Worm (Caenorhabditis elegans) whole organism, late embryonic: Measurements from ENCODE around the gene T28C6.10.
A peak's percentile ranks its signal among the peaks of the same experiment; 100 is the strongest.

Experiments
- C38D4.7 ChIP-seq: fragments of 200-800 bp; sonication (Bioruptor generic); optimal IDR thresholded peaks from 2 replicates; lab custom pipeline; 2018; ENCODE audit warnings: mild to moderate bottlenecking, missing genetic modification characterization, moderate library complexity, missing compliant biosample characterization
- K02D7.2 ChIP-seq: sonication (generic microtip); optimal IDR thresholded peaks from 2 replicates; lab custom pipeline; 2017; ENCODE audit warnings: mild to moderate bottlenecking, missing genetic modification characterization, missing compliant biosample characterization
- T23F11.4 ChIP-seq: fragments of 200-800 bp; sonication (Bioruptor generic); optimal IDR thresholded peaks from 2 replicates; lab custom pipeline; 2018; ENCODE audit warnings: mild to moderate bottlenecking, missing genetic modification characterization, missing compliant biosample characterization
- Y22D7AL.16 ChIP-seq: sonication (generic microtip); optimal IDR thresholded peaks from 2 replicates; lab custom pipeline; 2016; ENCODE audit warnings: missing genetic modification characterization, missing compliant biosample characterization
- ahr-1 ChIP-seq: sonication (generic microtip); optimal IDR thresholded peaks from 2 replicates; lab custom pipeline; 2016; ENCODE audit warnings: missing genetic modification characterization, missing compliant biosample characterization
- ceh-18 ChIP-seq: sonication (generic microtip); optimal IDR thresholded peaks from 2 replicates; lab custom pipeline; 2016; ENCODE audit warnings: missing genetic modification characterization, missing compliant biosample characterization
- ceh-2 ChIP-seq: sonication (generic microtip); optimal IDR thresholded peaks from 2 replicates; lab custom pipeline; 2016; ENCODE audit warnings: missing genotype, missing genetic modification characterization, missing compliant biosample characterization
- ceh-22 ChIP-seq: sonication (generic microtip); optimal IDR thresholded peaks from 2 replicates; lab custom pipeline; 2017; ENCODE audit warnings: missing biosample characterization, missing genetic modification characterization
- ceh-45 ChIP-seq: fragments of 200-800 bp; sonication (Bioruptor generic); IDR thresholded peaks from 2 replicates; pipeline ENCODE4 v1.3.6; 2022; ENCODE audit warnings: missing genetic modification reagents, missing genetic modification characterization, missing compliant biosample characterization
- ceh-6 ChIP-seq: fragments of 200-800 bp; sonication (Bioruptor generic); optimal IDR thresholded peaks from 2 replicates; lab custom pipeline; 2018; ENCODE audit warnings: mild to moderate bottlenecking, missing genetic modification characterization, missing compliant biosample characterization
- ceh-9 ChIP-seq: sonication (generic microtip); optimal IDR thresholded peaks from 2 replicates; lab custom pipeline; 2016; ENCODE audit warnings: mild to moderate bottlenecking, missing genetic modification characterization, inconsistent platforms, missing compliant biosample characterization
- che-1 ChIP-seq: sonication (generic microtip); optimal IDR thresholded peaks from 2 replicates; lab custom pipeline; 2016; ENCODE audit warnings: mild to moderate bottlenecking, missing genetic modification characterization, missing compliant biosample characterization
- dve-1 ChIP-seq: sonication (generic microtip); optimal IDR thresholded peaks from 2 replicates; lab custom pipeline; 2017; ENCODE audit warnings: antibody characterized with exemption, mild to moderate bottlenecking, missing genetic modification characterization, missing compliant biosample characterization
- elt-2 ChIP-seq: sonication (generic microtip); optimal IDR thresholded peaks from 2 replicates; lab custom pipeline; 2016; ENCODE audit warnings: missing genetic modification reagents, missing genetic modification characterization, missing compliant biosample characterization
- eyg-1 ChIP-seq: sonication (generic microtip); optimal IDR thresholded peaks from 2 replicates; lab custom pipeline; 2016; ENCODE audit warnings: missing genotype, missing genetic modification characterization, missing compliant biosample characterization
- fax-1 ChIP-seq: sonication (generic microtip); optimal IDR thresholded peaks from 2 replicates; lab custom pipeline; 2016; ENCODE audit warnings: missing genotype, missing genetic modification characterization, missing compliant biosample characterization
- fkh-6 ChIP-seq: sonication (generic microtip); optimal IDR thresholded peaks from 2 replicates; lab custom pipeline; 2016; ENCODE audit warnings: missing genetic modification characterization, missing compliant biosample characterization
- gmeb-2 ChIP-seq: sonication (generic microtip); optimal IDR thresholded peaks from 2 replicates; lab custom pipeline; 2016; ENCODE audit warnings: missing genetic modification characterization, inconsistent platforms, missing compliant biosample characterization
- hlh-15 ChIP-seq: sonication (generic microtip); optimal IDR thresholded peaks from 2 replicates; lab custom pipeline; 2016; ENCODE audit warnings: missing genetic modification characterization, missing compliant biosample characterization
- hlh-8 ChIP-seq: sonication (generic microtip); optimal IDR thresholded peaks from 2 replicates; lab custom pipeline; 2016; ENCODE audit warnings: missing genotype, missing genetic modification characterization, missing compliant biosample characterization
- lim-6 ChIP-seq: sonication (generic microtip); optimal IDR thresholded peaks from 2 replicates; lab custom pipeline; 2016; ENCODE audit warnings: missing genetic modification characterization, missing compliant biosample characterization
- lin-11 ChIP-seq: fragments of 200-800 bp; sonication (Bioruptor generic); optimal IDR thresholded peaks from 2 replicates; lab custom pipeline; 2018; ENCODE audit warnings: mild to moderate bottlenecking, missing genetic modification characterization, missing compliant biosample characterization
- mec-3 ChIP-seq: sonication (generic microtip); optimal IDR thresholded peaks from 2 replicates; lab custom pipeline; 2016; ENCODE audit warnings: borderline replicate concordance, missing genetic modification characterization, missing compliant biosample characterization
- nfya-1 ChIP-seq: sonication (generic microtip); optimal IDR thresholded peaks from 2 replicates; lab custom pipeline; 2017; ENCODE audit warnings: missing genetic modification characterization, mild to moderate bottlenecking, missing compliant biosample characterization, antibody characterized with exemption, moderate library complexity
- nhr-232 ChIP-seq: sonication (generic microtip); optimal IDR thresholded peaks from 2 replicates; lab custom pipeline; 2016; ENCODE audit warnings: missing genetic modification characterization, missing compliant biosample characterization
- odd-2 ChIP-seq: sonication (generic microtip); optimal IDR thresholded peaks from 2 replicates; lab custom pipeline; 2017; ENCODE audit warnings: antibody characterized with exemption, mild to moderate bottlenecking, missing genetic modification characterization, missing compliant biosample characterization
- pat-9 ChIP-seq: fragments of 200-800 bp; sonication (Bioruptor generic); optimal IDR thresholded peaks from 2 replicates; lab custom pipeline; 2018; ENCODE audit warnings: mild to moderate bottlenecking, missing genetic modification characterization, moderate library complexity, missing compliant biosample characterization
- pax-1 ChIP-seq: fragments of 150-350 bp; optimal IDR thresholded peaks from 2 replicates; lab custom pipeline; 2014; ENCODE audit warnings: missing biosample characterization, missing genetic modification characterization
- pha-2 ChIP-seq: sonication (generic microtip); optimal IDR thresholded peaks from 2 replicates; lab custom pipeline; 2017; ENCODE audit warnings: mild to moderate bottlenecking, missing genetic modification characterization, missing compliant biosample characterization
- pha-4 ChIP-seq: fragments of 150-350 bp; optimal IDR thresholded peaks from 2 replicates; lab custom pipeline; 2018; ENCODE audit warnings: missing biosample characterization, missing genetic modification reagents, missing genetic modification characterization
- pqm-1 ChIP-seq: sonication (generic microtip); optimal IDR thresholded peaks from 2 replicates; lab custom pipeline; 2016; ENCODE audit warnings: missing genetic modification characterization, missing compliant biosample characterization
- pros-1 ChIP-seq: fragments of 150-350 bp; optimal IDR thresholded peaks from 2 replicates; lab custom pipeline; 2014; ENCODE audit warnings: missing biosample characterization, missing genetic modification reagents, missing genetic modification characterization
- rnt-1 ChIP-seq: sonication (generic microtip); optimal IDR thresholded peaks from 2 replicates; lab custom pipeline; 2016; ENCODE audit warnings: missing genetic modification characterization, missing compliant biosample characterization
- sdc-2 ChIP-seq: sonication (generic microtip); optimal IDR thresholded peaks from 2 replicates; lab custom pipeline; 2016; ENCODE audit warnings: missing genotype, missing genetic modification characterization, missing compliant biosample characterization
- sox-2 ChIP-seq: fragments of 200-800 bp; sonication (Bioruptor generic); IDR thresholded peaks from 2 replicates; pipeline ENCODE4 v1.3.6; 2022; ENCODE audit warnings: missing genetic modification reagents, missing genetic modification characterization, missing compliant biosample characterization
- sox-4 ChIP-seq: sonication (generic microtip); optimal IDR thresholded peaks from 2 replicates; lab custom pipeline; 2017; ENCODE audit warnings: mild to moderate bottlenecking, missing genetic modification characterization, inconsistent platforms, missing compliant biosample characterization
- tbx-2 ChIP-seq: sonication (generic microtip); optimal IDR thresholded peaks from 2 replicates; lab custom pipeline; 2016; ENCODE audit warnings: missing genetic modification characterization, missing compliant biosample characterization
- unc-3 ChIP-seq, 2 experiments: fragments of 200-800 bp in 1 of 2; sonication (Bioruptor generic) in 1 of 2; sonication (generic microtip) in 1 of 2; conservative IDR thresholded peaks in 1 of 2; optimal IDR thresholded peaks in 1 of 2; 2 replicates each; pipeline versions ENCODE4 v1.3.6 to Lab custom; 2016 to 2022; ENCODE audit warnings: missing compliant biosample characterization in 2 of 2, missing genetic modification characterization in 2 of 2, missing genetic modification reagents in 1 of 2
- unc-42 ChIP-seq: sonication (generic microtip); optimal IDR thresholded peaks from 2 replicates; lab custom pipeline; 2016; ENCODE audit warnings: missing genotype, missing genetic modification characterization, missing compliant biosample characterization
- unc-55 ChIP-seq: sonication (generic microtip); optimal IDR thresholded peaks from 2 replicates; lab custom pipeline; 2017; ENCODE audit warnings: missing biosample characterization, missing genetic modification reagents, missing genetic modification characterization
- unc-86 ChIP-seq: sonication (generic microtip); optimal IDR thresholded peaks from 2 replicates; lab custom pipeline; 2016; ENCODE audit warnings: missing genetic modification characterization, missing compliant biosample characterization

The T28C6.10 gene

DNA sequence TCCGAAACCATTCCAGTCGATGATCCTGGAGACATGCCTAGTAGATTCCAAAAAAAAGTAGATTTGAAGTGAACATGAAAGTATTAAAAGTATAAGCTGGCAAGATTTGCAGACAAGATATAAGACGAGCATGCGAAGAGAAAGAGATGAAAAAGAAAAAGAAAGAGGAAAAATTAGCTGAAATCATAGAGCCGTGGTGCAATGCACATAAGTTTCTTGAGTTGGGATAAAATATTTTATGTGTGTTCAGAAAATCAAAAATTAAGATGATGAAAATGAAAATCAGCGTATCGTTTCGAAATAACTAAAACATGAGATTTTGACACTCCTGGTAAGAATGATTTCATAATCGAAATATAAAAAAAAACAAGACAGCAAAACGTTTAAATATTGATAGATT is 26.7 kb downstream of the T28C6.10 start, which contains the start of gene T11B7.2:
Gene T11B7.2 (minus strand): TSS at position 101 of the 400 bp plus-strand sequence.
- TF ChIP-seq unc-86 (no peak), ceh-6 (GFP tag; lab: Kevin White, UChicago) (no peak), C38D4.7 (GFP tag; lab: Kevin White, UChicago) (no peak), unc-3 (GFP tag; conservative IDR thresholded peaks at IDR 0.05; lab: Robert Waterston, UW) (no peak), unc-3 (tag; optimal IDR thresholded peaks at IDR 0.05; lab: Kevin White, UChicago) (no peak)

DNA sequence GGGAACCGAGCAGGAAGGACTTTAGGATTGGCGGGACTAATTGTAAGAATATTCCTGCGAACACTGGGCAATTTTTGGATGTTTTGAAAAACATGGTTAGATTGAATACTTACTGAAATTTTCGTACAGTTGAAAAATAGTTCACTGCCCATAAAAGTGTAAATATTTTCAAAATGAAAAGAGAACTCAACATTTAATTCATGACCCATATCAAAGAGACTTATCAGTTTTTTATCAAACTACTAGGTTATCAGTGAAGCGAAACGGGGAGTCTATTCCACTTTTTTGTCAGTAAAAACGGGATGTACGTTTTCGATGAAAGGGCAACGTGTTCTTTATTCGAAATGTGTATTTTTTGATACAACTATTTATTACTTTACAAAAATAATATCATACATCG is 28.2 kb downstream of the T28C6.10 start:
- no peak for TF ChIP-seq sox-2
- TF ChIP-seq elt-2 (tag; lab: Kevin White, UChicago): peak; percentile 59

DNA sequence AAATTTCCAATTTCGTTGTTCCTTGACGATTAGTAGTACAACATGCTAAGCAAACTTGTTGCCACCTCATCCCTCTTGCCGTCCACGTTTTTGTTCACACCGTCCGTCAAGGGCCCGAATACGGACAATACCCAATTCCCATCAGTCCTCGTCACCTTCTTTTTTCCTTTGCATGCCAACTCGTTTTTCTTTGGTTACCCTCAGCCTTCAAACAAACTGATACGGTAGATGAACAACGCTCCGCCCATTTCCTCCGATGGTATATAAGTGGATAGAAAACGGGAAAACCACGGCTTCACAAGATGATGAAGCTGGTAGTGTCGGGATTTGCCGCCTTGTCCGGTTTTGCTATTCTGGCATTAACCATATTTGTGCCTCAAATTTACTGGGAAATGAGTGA is 30.2 kb downstream of the T28C6.10 start, which contains the start of gene col-118:
Gene col-118 (plus strand): TSS at position 301 of the 400 bp plus-strand sequence.
- TF ChIP-seq K02D7.2 (tag; lab: Kevin White, UChicago) (no peak), hlh-8 (no peak), hlh-15 (tag; lab: Kevin White, UChicago) (no peak), eyg-1 (tag; lab: Kevin White, UChicago) (no peak), fax-1 (tag; lab: Kevin White, UChicago) (no peak), lim-6 (no peak), unc-3 (GFP tag; conservative IDR thresholded peaks at IDR 0.05; lab: Robert Waterston, UW) (no peak), unc-3 (tag; optimal IDR thresholded peaks at IDR 0.05; lab: Kevin White, UChicago) (no peak), sox-2 (no peak), odd-2 (tag; lab: Kevin White, UChicago) (no peak), gmeb-2 (tag; lab: Kevin White, UChicago) (no peak), ahr-1 (tag; lab: Kevin White, UChicago) (no peak), nfya-1 (tag; lab: Kevin White, UChicago) (no peak), C38D4.7 (GFP tag; lab: Kevin White, UChicago) (no peak), ceh-22 (tag; lab: Kevin White, UChicago) (no peak), dve-1 (tag; lab: Kevin White, UChicago) (no peak), lin-11 (tag; lab: Kevin White, UChicago) (no peak), unc-55 (GFP tag; lab: Kevin White, UChicago) (no peak), che-1 (tag; lab: Kevin White, UChicago) (no peak), unc-42 (tag; lab: Kevin White, UChicago) (no peak), mec-3 (no peak)

DNA sequence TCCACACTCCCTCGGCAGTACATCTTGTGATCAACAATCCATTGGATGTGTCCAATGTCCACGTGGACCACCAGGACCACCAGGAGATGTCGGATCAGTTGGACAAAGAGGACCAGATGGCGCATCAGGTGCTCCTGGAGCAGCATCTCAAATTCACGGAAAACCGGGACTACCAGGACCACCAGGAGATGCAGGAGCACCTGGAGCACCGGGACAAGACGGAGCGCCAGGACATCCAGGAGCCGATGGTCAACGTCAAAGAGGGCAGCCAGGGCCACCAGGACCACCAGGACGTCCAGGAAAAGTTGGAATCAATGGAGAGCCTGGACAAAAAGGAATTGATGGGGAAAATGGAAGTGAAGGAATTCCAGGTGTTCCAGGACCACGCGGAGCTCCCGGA is 31.2 kb downstream of the T28C6.10 start:
- TF ChIP-seq pros-1 (tag; lab: Kevin White, UChicago): no peak
- TF ChIP-seq T23F11.4 (GFP tag; lab: Kevin White, UChicago): no peak
- no peak for TF ChIP-seq ceh-9 (tag; lab: Kevin White, UChicago)
- no peak for TF ChIP-seq gmeb-2 (tag; lab: Kevin White, UChicago)
- TF ChIP-seq eyg-1 (tag; lab: Kevin White, UChicago): no peak
- TF ChIP-seq che-1 (tag; lab: Kevin White, UChicago): no peak
- TF ChIP-seq pha-2 (tag; lab: Kevin White, UChicago): no peak
- TF ChIP-seq ceh-22 (tag; lab: Kevin White, UChicago): no peak
- TF ChIP-seq pat-9 (tag; lab: Kevin White, UChicago): no peak
- TF ChIP-seq unc-42 (tag; lab: Kevin White, UChicago): no peak
- TF ChIP-seq pha-4: no peak

DNA sequence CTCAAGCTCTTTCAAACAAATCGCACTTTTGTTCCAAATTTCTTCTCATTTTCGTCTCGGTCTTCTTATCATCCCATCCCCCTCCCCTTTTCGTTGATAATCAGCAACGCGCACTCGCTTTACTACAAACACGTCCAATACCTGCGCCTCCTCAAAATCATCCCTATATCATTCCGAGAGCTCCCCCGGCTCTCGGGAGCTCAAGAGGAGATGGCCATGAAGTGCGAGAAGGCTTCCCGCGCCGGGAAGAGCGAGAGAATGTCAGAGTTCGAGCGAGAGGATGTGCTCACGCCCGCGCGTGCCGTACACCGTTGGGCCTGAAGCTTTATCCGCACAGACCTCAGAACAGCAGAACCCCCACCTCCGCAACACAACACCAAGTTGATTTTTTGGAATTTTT is 33.1 kb downstream of the T28C6.10 start:
- no peak for TF ChIP-seq pros-1 (tag; lab: Kevin White, UChicago)
- TF ChIP-seq eyg-1 (tag; lab: Kevin White, UChicago): no peak
- TF ChIP-seq T23F11.4 (GFP tag; lab: Kevin White, UChicago): no peak
- no peak for TF ChIP-seq ceh-6 (GFP tag; lab: Kevin White, UChicago)
- peak; percentile 5 for TF ChIP-seq rnt-1 (tag; lab: Kevin White, UChicago)
- TF ChIP-seq pax-1 (tag; lab: Kevin White, UChicago): no peak
- TF ChIP-seq ceh-45 (GFP tag; lab: Robert Waterston, UW): no peak
- TF ChIP-seq tbx-2 (tag; lab: Kevin White, UChicago): peak; percentile 24
- TF ChIP-seq pat-9 (tag; lab: Kevin White, UChicago): no peak
- no peak for TF ChIP-seq ceh-9 (tag; lab: Kevin White, UChicago)
- no peak for TF ChIP-seq Y22D7AL.16 (tag; lab: Kevin White, UChicago)
- no peak for TF ChIP-seq unc-55 (GFP tag; lab: Kevin White, UChicago)
- TF ChIP-seq pha-2 (tag; lab: Kevin White, UChicago): no peak
- TF ChIP-seq ceh-18 (tag; lab: Kevin White, UChicago): peak; percentile 75
- no peak for TF ChIP-seq pqm-1 (tag; lab: Kevin White, UChicago)
- TF ChIP-seq ceh-2 (tag; lab: Kevin White, UChicago): no peak
- no peak for TF ChIP-seq sdc-2
- no peak for TF ChIP-seq sox-4 (tag; lab: Kevin White, UChicago)
- TF ChIP-seq fkh-6 (tag; lab: Kevin White, UChicago): no peak
- TF ChIP-seq nhr-232 (tag; lab: Kevin White, UChicago): no peak
- TF ChIP-seq hlh-8: no peak
